Worm (Caenorhabditis elegans) whole organism, young adult: ENCODE results near the gene C24D10.4.
A peak's percentile ranks its signal among the peaks of the same experiment; 100 is the strongest.

Experiments
- C06A6.2 ChIP-seq: fragments of 200-800 bp; sonication (Bioruptor generic); conservative IDR thresholded peaks from 2 replicates; pipeline ENCODE4 v1.3.6; 2022; ENCODE audit warnings: missing genetic modification characterization, missing compliant biosample characterization
- C17E4.6 ChIP-seq: fragments of 200-800 bp; sonication (Bioruptor generic); IDR thresholded peaks from 2 replicates; pipeline ENCODE4 v1.3.6; 2022; ENCODE audit warnings: missing genetic modification reagents, missing genetic modification characterization, missing compliant biosample characterization
- D2030.7 ChIP-seq: fragments of 200-800 bp; sonication (Bioruptor generic); IDR thresholded peaks from 2 replicates; pipeline ENCODE4 v1.3.6; 2022; ENCODE audit warnings: missing genetic modification reagents, missing genetic modification characterization, missing compliant biosample characterization
- F39B2.1 ChIP-seq: fragments of 200-800 bp; sonication (Bioruptor generic); IDR thresholded peaks from 2 replicates; pipeline ENCODE4 v1.3.6; 2022; ENCODE audit warnings: missing genetic modification reagents, missing genetic modification characterization, missing compliant biosample characterization
- F49E8.2 ChIP-seq: sonication (generic microtip); optimal IDR thresholded peaks from 3 replicates; lab custom pipeline; 2017; ENCODE audit warnings: missing genetic modification characterization, mild to moderate bottlenecking, missing compliant biosample characterization, antibody characterized with exemption, moderate library complexity; ENCODE audit not compliant: insufficient read depth
- F55B11.4 ChIP-seq: sonication (generic microtip); optimal IDR thresholded peaks from 2 replicates; lab custom pipeline; 2016; ENCODE audit warnings: missing compliant biosample characterization, missing genetic modification characterization, borderline replicate concordance; ENCODE audit not compliant: insufficient read depth
- F57C9.4 ChIP-seq: sonication (generic microtip); optimal IDR thresholded peaks from 2 replicates; lab custom pipeline; 2017; ENCODE audit warnings: mild to moderate bottlenecking, missing genetic modification characterization, missing compliant biosample characterization
- K12H6.12 ChIP-seq: fragments of 200-800 bp; sonication (Bioruptor generic); optimal IDR thresholded peaks from 2 replicates; lab custom pipeline; 2018; ENCODE audit warnings: mild to moderate bottlenecking, missing genetic modification characterization, missing compliant biosample characterization
- Y79H2A.3 ChIP-seq: fragments of 200-800 bp; sonication (Bioruptor generic); conservative IDR thresholded peaks from 2 replicates; pipeline ENCODE4 v1.3.6; 2022; ENCODE audit warnings: missing genetic modification reagents, missing genetic modification characterization, missing compliant biosample characterization
- ZK185.1 ChIP-seq: sonication (generic microtip); optimal IDR thresholded peaks from 2 replicates; lab custom pipeline; 2016; ENCODE audit warnings: mild to moderate bottlenecking, missing genetic modification characterization, missing compliant biosample characterization; ENCODE audit not compliant: poor library complexity, severe bottlenecking
- akir-1 ChIP-seq: fragments of 200-800 bp; sonication (Bioruptor generic); optimal IDR thresholded peaks from 2 replicates; lab custom pipeline; 2018; ENCODE audit warnings: mild to moderate bottlenecking, missing genetic modification characterization, moderate library complexity, missing compliant biosample characterization
- aptf-3 ChIP-seq: fragments of 200-800 bp; sonication (Bioruptor generic); IDR thresholded peaks from 2 replicates; pipeline ENCODE4 v1.3.6; 2022; ENCODE audit warnings: missing genetic modification characterization, missing compliant biosample characterization
- atf-7 ChIP-seq: sonication (generic microtip); optimal IDR thresholded peaks from 2 replicates; lab custom pipeline; 2017; ENCODE audit warnings: mild to moderate bottlenecking, missing genetic modification characterization, missing compliant biosample characterization
- attf-3 ChIP-seq: fragments of 200-800 bp; sonication (Bioruptor generic); conservative IDR thresholded peaks from 2 replicates; pipeline ENCODE4 v1.3.6; 2022; ENCODE audit warnings: missing genetic modification reagents, missing genetic modification characterization, missing compliant biosample characterization
- bed-1 ChIP-seq: fragments of 200-800 bp; sonication (Bioruptor generic); IDR thresholded peaks from 2 replicates; pipeline ENCODE4 v1.3.6; 2022; ENCODE audit warnings: missing genetic modification reagents, missing genetic modification characterization, missing compliant biosample characterization
- cebp-1 ChIP-seq, 2 experiments: fragments of 200-800 bp in 1 of 2; sonication (Bioruptor generic) in 1 of 2; sonication (generic microtip) in 1 of 2; IDR thresholded peaks in 1 of 2; optimal IDR thresholded peaks in 1 of 2; 2 replicates each; pipeline versions ENCODE4 v1.3.6 to Lab custom; 2017 to 2022; ENCODE audit warnings: missing compliant biosample characterization in 2 of 2, missing genetic modification characterization in 2 of 2, mild to moderate bottlenecking in 1 of 2, missing genetic modification reagents in 1 of 2, moderate library complexity in 1 of 2
- cebp-2 ChIP-seq: fragments of 200-800 bp; sonication (Bioruptor generic); IDR thresholded peaks from 2 replicates; pipeline ENCODE4 v1.3.6; 2022; ENCODE audit warnings: missing genetic modification characterization, missing compliant biosample characterization
- chd-7 ChIP-seq: sonication (generic microtip); optimal IDR thresholded peaks from 2 replicates; lab custom pipeline; 2016; ENCODE audit warnings: mild to moderate bottlenecking, missing genetic modification characterization, moderate library complexity, missing compliant biosample characterization
- dpff-1 ChIP-seq: sonication (generic microtip); optimal IDR thresholded peaks from 2 replicates; lab custom pipeline; 2017; ENCODE audit warnings: mild to moderate bottlenecking, missing genetic modification characterization, missing compliant biosample characterization
- dpl-1 ChIP-seq: fragments of 150-350 bp; optimal IDR thresholded peaks from 2 replicates; lab custom pipeline; 2014; ENCODE audit warnings: missing biosample characterization, missing genetic modification reagents, missing genetic modification characterization
- efl-1 ChIP-seq: fragments of 150-350 bp; optimal IDR thresholded peaks from 2 replicates; lab custom pipeline; 2014; ENCODE audit warnings: missing biosample characterization, missing genetic modification reagents, missing genetic modification characterization
- egl-44 ChIP-seq: fragments of 200-800 bp; sonication (Bioruptor generic); IDR thresholded peaks from 2 replicates; pipeline ENCODE4 v1.3.6; 2022; ENCODE audit warnings: missing genetic modification reagents, missing genetic modification characterization, missing compliant biosample characterization
- egrh-3 ChIP-seq: fragments of 200-800 bp; sonication (Bioruptor generic); IDR thresholded peaks from 2 replicates; pipeline ENCODE4 v1.3.6; 2022; ENCODE audit warnings: missing genetic modification reagents, missing genetic modification characterization, missing compliant biosample characterization
- ekl-4 ChIP-seq: fragments of 200-800 bp; sonication (Bioruptor generic); IDR thresholded peaks from 2 replicates; pipeline ENCODE4 v1.3.6; 2022; ENCODE audit warnings: missing genetic modification reagents, missing genetic modification characterization, missing compliant biosample characterization
- hsf-1 ChIP-seq: fragments of 200-800 bp; sonication (Bioruptor generic); IDR thresholded peaks from 2 replicates; pipeline ENCODE4 v1.3.6; 2022; ENCODE audit warnings: missing genetic modification reagents, missing genetic modification characterization, missing compliant biosample characterization
- let-607 ChIP-seq, 2 experiments: fragments of 200-800 bp in 1 of 2; sonication (Bioruptor generic) in 1 of 2; sonication (generic microtip) in 1 of 2; optimal IDR thresholded peaks; 2 replicates each; lab custom pipeline; 2016 to 2018; ENCODE audit warnings: mild to moderate bottlenecking in 2 of 2, missing compliant biosample characterization in 2 of 2, missing genetic modification characterization in 2 of 2, moderate library complexity in 2 of 2, missing genotype in 1 of 2
- lin-40 ChIP-seq: sonication (generic microtip); optimal IDR thresholded peaks from 2 replicates; lab custom pipeline; 2016; ENCODE audit warnings: missing genetic modification characterization, mild to moderate bottlenecking, missing compliant biosample characterization, missing genotype, missing genetic modification reagents
- lsl-1 ChIP-seq: fragments of 200-800 bp; sonication (Bioruptor generic); optimal IDR thresholded peaks from 2 replicates; lab custom pipeline; 2018; ENCODE audit warnings: mild to moderate bottlenecking, missing genetic modification characterization, moderate library complexity, missing compliant biosample characterization
- lsy-27 ChIP-seq: sonication (generic microtip); optimal IDR thresholded peaks from 2 replicates; lab custom pipeline; 2017; ENCODE audit warnings: missing genetic modification characterization, mild to moderate bottlenecking, missing compliant biosample characterization, antibody characterized with exemption, missing genotype, borderline replicate concordance; ENCODE audit not compliant: insufficient read depth
- madf-10 ChIP-seq: sonication (generic microtip); optimal IDR thresholded peaks from 2 replicates; lab custom pipeline; 2016; ENCODE audit warnings: mild to moderate bottlenecking, missing genetic modification characterization, missing compliant biosample characterization
- madf-3 ChIP-seq: fragments of 200-800 bp; sonication (Bioruptor generic); IDR thresholded peaks from 2 replicates; pipeline ENCODE4 v1.3.6; 2022; ENCODE audit warnings: missing genetic modification reagents, missing genetic modification characterization, missing compliant biosample characterization
- madf-6 ChIP-seq: fragments of 200-800 bp; sonication (Bioruptor generic); IDR thresholded peaks from 2 replicates; pipeline ENCODE4 v1.3.6; 2022; ENCODE audit warnings: missing genetic modification reagents, missing genetic modification characterization, missing compliant biosample characterization
- mes-4 ChIP-seq: sonication (generic microtip); optimal IDR thresholded peaks from 2 replicates; lab custom pipeline; 2016; ENCODE audit warnings: missing genotype, missing genetic modification characterization, missing compliant biosample characterization
- nfyb-1 ChIP-seq: fragments of 200-800 bp; sonication (Bioruptor generic); IDR thresholded peaks from 2 replicates; pipeline ENCODE4 v1.3.6; 2022; ENCODE audit warnings: missing genetic modification reagents, missing genetic modification characterization, missing compliant biosample characterization
- nhr-120 ChIP-seq: fragments of 200-800 bp; sonication (Bioruptor generic); IDR thresholded peaks from 2 replicates; pipeline ENCODE4 v1.3.6; 2022; ENCODE audit warnings: missing genetic modification characterization, missing compliant biosample characterization
- nhr-179 ChIP-seq: sonication (generic microtip); optimal IDR thresholded peaks from 2 replicates; lab custom pipeline; 2016; ENCODE audit warnings: mild to moderate bottlenecking, missing genetic modification characterization, missing compliant biosample characterization
- nhr-27 ChIP-seq: fragments of 200-800 bp; sonication (Bioruptor generic); optimal IDR thresholded peaks from 2 replicates; lab custom pipeline; 2018; ENCODE audit warnings: mild to moderate bottlenecking, missing genetic modification characterization, moderate library complexity, missing compliant biosample characterization
- nhr-80 ChIP-seq: sonication (generic microtip); optimal IDR thresholded peaks from 2 replicates; lab custom pipeline; 2016; ENCODE audit warnings: missing genetic modification characterization, missing compliant biosample characterization
- nhr-90 ChIP-seq: sonication (generic microtip); optimal IDR thresholded peaks from 2 replicates; lab custom pipeline; 2016; ENCODE audit warnings: missing genotype, mild to moderate bottlenecking, missing genetic modification characterization, missing compliant biosample characterization
- pbrm-1 ChIP-seq: fragments of 200-800 bp; sonication (Bioruptor generic); IDR thresholded peaks from 2 replicates; pipeline ENCODE4 v1.3.6; 2022; ENCODE audit warnings: missing genetic modification reagents, missing genetic modification characterization, missing compliant biosample characterization
- rcor-1 ChIP-seq: fragments of 200-800 bp; sonication (Bioruptor generic); IDR thresholded peaks from 2 replicates; pipeline ENCODE4 v1.3.6; 2022; ENCODE audit warnings: missing genetic modification reagents, missing genetic modification characterization, missing compliant biosample characterization
- rec-8 ChIP-seq, 2 experiments: sonication (generic microtip); optimal IDR thresholded peaks; 2 replicates each; lab custom pipeline; 2016; ENCODE audit warnings: mild to moderate bottlenecking in 2 of 2, missing genetic modification characterization in 2 of 2, missing genetic modification reagents in 2 of 2, missing genotype in 2 of 2, missing biosample characterization in 1 of 2, missing compliant biosample characterization in 1 of 2, moderate library complexity in 1 of 2
- repo-1 ChIP-seq: sonication (generic microtip); optimal IDR thresholded peaks from 2 replicates; lab custom pipeline; 2017; ENCODE audit warnings: mild to moderate bottlenecking, missing genetic modification characterization, missing compliant biosample characterization
- rpc-1 ChIP-seq, 2 experiments: fragments of 150-350 bp in 1 of 2; sonication (generic microtip) in 1 of 2; optimal IDR thresholded peaks; 2 replicates each; lab custom pipeline; 2014 to 2018; ENCODE audit warnings: missing biosample characterization in 1 of 2, missing genetic modification characterization in 1 of 2, missing genetic modification reagents in 1 of 2, missing genotype in 1 of 2
- sea-2 ChIP-seq: fragments of 200-800 bp; sonication (Bioruptor generic); IDR thresholded peaks from 2 replicates; pipeline ENCODE4 v1.3.6; 2022; ENCODE audit warnings: missing genetic modification characterization, missing compliant biosample characterization
- tlf-1 ChIP-seq: fragments of 200-800 bp; sonication (Bioruptor generic); optimal IDR thresholded peaks from 2 replicates; lab custom pipeline; 2018; ENCODE audit warnings: mild to moderate bottlenecking, missing genetic modification characterization, missing compliant biosample characterization
- ztf-18 ChIP-seq: sonication (generic microtip); optimal IDR thresholded peaks from 2 replicates; lab custom pipeline; 2016; ENCODE audit warnings: missing genotype, mild to moderate bottlenecking, missing genetic modification characterization, missing compliant biosample characterization
- ztf-22 ChIP-seq: fragments of 200-800 bp; sonication (Bioruptor generic); optimal IDR thresholded peaks from 2 replicates; lab custom pipeline; 2018; ENCODE audit warnings: mild to moderate bottlenecking, missing genetic modification characterization, moderate library complexity, missing compliant biosample characterization

Gene C24D10.4

ce11 chrIV:5209390-5209789, 49.1 kb downstream of the C24D10.4 start, which contains the start of the genes Y59E9AL.36 and nbet-1 (continued):
- TF ChIP-seq aptf-3 = no peak
- no peak for TF ChIP-seq rpc-1 (optimal IDR thresholded peaks at IDR 0.05; lab: Kevin White, UChicago)
- no peak for TF ChIP-seq rpc-1 (tag; optimal IDR thresholded peaks at IDR 0.05; lab: Kevin White, UChicago)
- TF ChIP-seq ZK185.1 = peak; percentile 56
- peak; percentile 60 for TF ChIP-seq lsl-1 (GFP tag; lab: Kevin White, UChicago)
- no peak for TF ChIP-seq Y79H2A.3 (GFP tag; lab: Robert Waterston, UW)
- TF ChIP-seq nfyb-1 (GFP tag; lab: Robert Waterston, UW) = no peak
- no peak for TF ChIP-seq nhr-179 (tag; lab: Kevin White, UChicago)
- peak; percentile 23 for TF ChIP-seq lin-40 (tag; lab: Kevin White, UChicago)
- no peak for TF ChIP-seq madf-3 (GFP tag; lab: Robert Waterston, UW)
- TF ChIP-seq ekl-4 (GFP tag; lab: Robert Waterston, UW) = peak; percentile 59
- TF ChIP-seq madf-10 (tag; lab: Kevin White, UChicago) = no peak
- TF ChIP-seq nhr-90 (tag; lab: Kevin White, UChicago) = no peak
- no peak for TF ChIP-seq sea-2 (GFP tag; lab: Robert Waterston, UW)
- no peak for TF ChIP-seq F57C9.4 (tag; lab: Kevin White, UChicago)
- peak; percentile 64 for TF ChIP-seq ztf-18 (tag; lab: Kevin White, UChicago)
- peak; percentile 52; the same call in 1 of the 2 replicates for TF ChIP-seq pbrm-1 (GFP tag; lab: Robert Waterston, UW)
- TF ChIP-seq let-607 (tag; optimal IDR thresholded peaks at IDR 0.05; lab: Kevin White, UChicago) = peak; percentile 95 to 97
- TF ChIP-seq repo-1 = no peak
- no peak for TF ChIP-seq bed-1 (GFP tag; lab: Robert Waterston, UW)
- peak; percentile 64 for TF ChIP-seq tlf-1 (GFP tag; lab: Kevin White, UChicago)
- TF ChIP-seq akir-1 (GFP tag; lab: Kevin White, UChicago) = no peak
- no peak for TF ChIP-seq chd-7 (tag; lab: Kevin White, UChicago)
- TF ChIP-seq D2030.7 (GFP tag; lab: Robert Waterston, UW) = peak; percentile 48
- TF ChIP-seq F39B2.1 (GFP tag; lab: Robert Waterston, UW) = no peak
- TF ChIP-seq F49E8.2 (tag; lab: Kevin White, UChicago) = no peak
- TF ChIP-seq hsf-1 (GFP tag; lab: Robert Waterston, UW) = no peak
- no peak for TF ChIP-seq attf-3 (GFP tag; lab: Robert Waterston, UW)
- TF ChIP-seq ztf-22 (GFP tag; lab: Kevin White, UChicago) = no peak
- no peak for TF ChIP-seq egl-44
- peak; percentile 57 for TF ChIP-seq madf-6 (GFP tag; lab: Robert Waterston, UW)
- 0 out of 2 replicates have a peak, but pooled peaks have one; percentile 14 for TF ChIP-seq C17E4.6 (GFP tag; lab: Robert Waterston, UW)
- no peak for TF ChIP-seq atf-7 (tag; lab: Kevin White, UChicago)
- TF ChIP-seq dpl-1 (GFP tag; lab: Kevin White, UChicago) = peak; percentile 4
- no peak for TF ChIP-seq cebp-1 (GFP tag; IDR thresholded peaks at IDR 0.05; lab: Robert Waterston, UW)
- TF ChIP-seq cebp-1 (tag; optimal IDR thresholded peaks at IDR 0.05; lab: Kevin White, UChicago) = no peak
- peak; percentile 36 for TF ChIP-seq K12H6.12 (tag; lab: Kevin White, UChicago)
- TF ChIP-seq dpff-1 (tag; lab: Kevin White, UChicago) = no peak
- no peak for TF ChIP-seq nhr-120 (GFP tag; lab: Robert Waterston, UW)
- no peak for TF ChIP-seq lsy-27 (tag; lab: Kevin White, UChicago)
- no peak for TF ChIP-seq mes-4 (tag; lab: Kevin White, UChicago)
- peak; percentile 67 for TF ChIP-seq efl-1 (GFP tag; lab: Kevin White, UChicago)
- no peak for TF ChIP-seq C06A6.2 (GFP tag; lab: Robert Waterston, UW)
- TF ChIP-seq nhr-27 (tag; lab: Kevin White, UChicago) = no peak
- TF ChIP-seq rec-8 (tag; optimal IDR thresholded peaks at IDR 0.05; lab: Kevin White, UChicago) = no peak
- no peak for TF ChIP-seq egrh-3 (GFP tag; lab: Robert Waterston, UW)
- no peak for TF ChIP-seq cebp-2 (GFP tag; lab: Robert Waterston, UW)
- peak; percentile 27 for TF ChIP-seq nhr-80 (tag; lab: Kevin White, UChicago)
- peak; percentile 62 for TF ChIP-seq rcor-1 (GFP tag; lab: Robert Waterston, UW)
- no peak for TF ChIP-seq F55B11.4 (tag; lab: Kevin White, UChicago)
